Fruit fly (Drosophila melanogaster) whole organism, wandering third instar larva: Measurements from ENCODE around the gene Pebp1.

Experiments used
- CrebA ChIP-seq: fragments of 200-800 bp; sonication (Bioruptor generic); optimal IDR thresholded peaks from 2 replicates; lab custom pipeline; 2016; ENCODE audit warnings: missing biosample characterization, mild to moderate bottlenecking, missing genetic modification characterization, borderline replicate concordance
- Dfd ChIP-seq: fragments of >200 bp; optimal IDR thresholded peaks from 2 replicates; lab custom pipeline; 2017; ENCODE audit warnings: missing biosample characterization, missing genetic modification characterization
- Hnf4 ChIP-seq: fragments of 200-800 bp; sonication (Bioruptor generic); optimal IDR thresholded peaks from 2 replicates; lab custom pipeline; 2016; ENCODE audit warnings: missing biosample characterization, mild to moderate bottlenecking, missing genetic modification characterization
- Hr83 ChIP-seq: fragments of 200-300 bp; sonication (Bioruptor generic); optimal IDR thresholded peaks from 2 replicates; lab custom pipeline; 2016; ENCODE audit warnings: missing biosample characterization, mild to moderate bottlenecking, missing genetic modification characterization, moderate library complexity; ENCODE audit not compliant: poor library complexity, severe bottlenecking
- Myc ChIP-seq: fragments of >200 bp; optimal IDR thresholded peaks from 2 replicates; lab custom pipeline; 2017
- OdsH ChIP-seq: fragments of 200-800 bp; sonication (Bioruptor generic); optimal IDR thresholded peaks from 2 replicates; lab custom pipeline; 2016; ENCODE audit warnings: missing biosample characterization, mild to moderate bottlenecking, missing genetic modification characterization
- h ChIP-seq: fragments of 200-800 bp; sonication (Bioruptor generic); optimal IDR thresholded peaks from 3 replicates; lab custom pipeline; 2016; ENCODE audit warnings: missing biosample characterization, mild to moderate bottlenecking, missing genetic modification characterization
- sage ChIP-seq: fragments of 200-800 bp; sonication (Bioruptor generic); optimal IDR thresholded peaks from 2 replicates; lab custom pipeline; 2016; ENCODE audit warnings: missing biosample characterization, mild to moderate bottlenecking, missing genetic modification characterization

DNA sequence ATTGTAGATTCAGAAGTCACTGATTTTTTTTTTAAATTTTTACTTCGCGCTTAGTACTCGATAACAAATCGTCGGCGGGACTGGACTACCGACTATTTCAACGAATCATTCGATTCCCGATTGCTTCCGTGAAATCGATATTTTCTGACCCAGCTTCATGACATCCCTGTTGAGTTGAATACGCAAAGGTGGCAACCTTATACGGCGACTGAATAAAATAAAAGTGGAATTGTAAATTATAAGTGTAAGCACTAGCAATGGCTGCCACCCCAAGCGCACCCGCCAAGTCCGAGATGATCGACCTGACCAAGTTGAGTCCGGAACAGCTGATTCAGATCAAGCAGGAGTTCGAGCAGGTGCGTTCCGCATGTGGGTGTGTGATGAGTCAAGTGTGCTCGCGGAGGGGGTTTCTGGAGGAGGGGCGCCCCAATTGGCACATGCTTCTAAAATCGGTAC lies 21.2 kb downstream of the Pebp1 start, which contains the start of gene Pfdn5:
- TF ChIP-seq Hr83 (GFP tag; lab: Kevin White, UChicago): no peak
- no peak for TF ChIP-seq Myc (lab: Kevin White, UChicago)
- no peak for TF ChIP-seq h (GFP tag; lab: Kevin White, UChicago)
- no peak for TF ChIP-seq Dfd
- no peak for TF ChIP-seq CrebA (GFP tag; lab: Kevin White, UChicago)
- no peak for TF ChIP-seq sage
- TF ChIP-seq Hnf4 (GFP tag; lab: Kevin White, UChicago): no peak
- no peak for TF ChIP-seq OdsH
